Fruit fly (Drosophila melanogaster): ENCODE measurements around the gene Cyp313a5.

The Cyp313a5 gene

dm6 chr3R:12259819-12260218 is 25.3 kb upstream of the Cyp313a5 start:
- TF ChIP-seq CG7101 (tag; optimal IDR thresholded peaks at IDR 0.05) (no peak), cnc (optimal IDR thresholded peaks at IDR 0.05) (no peak), bab1 (GFP tag; optimal IDR thresholded peaks at IDR 0.05) (no peak), cic (GFP tag; optimal IDR thresholded peaks at IDR 0.05) (no peak), Clk (GFP tag; optimal IDR thresholded peaks at IDR 0.05) (no peak), CG5204 (GFP tag; optimal IDR thresholded peaks at IDR 0.05) (no peak)

DNA sequence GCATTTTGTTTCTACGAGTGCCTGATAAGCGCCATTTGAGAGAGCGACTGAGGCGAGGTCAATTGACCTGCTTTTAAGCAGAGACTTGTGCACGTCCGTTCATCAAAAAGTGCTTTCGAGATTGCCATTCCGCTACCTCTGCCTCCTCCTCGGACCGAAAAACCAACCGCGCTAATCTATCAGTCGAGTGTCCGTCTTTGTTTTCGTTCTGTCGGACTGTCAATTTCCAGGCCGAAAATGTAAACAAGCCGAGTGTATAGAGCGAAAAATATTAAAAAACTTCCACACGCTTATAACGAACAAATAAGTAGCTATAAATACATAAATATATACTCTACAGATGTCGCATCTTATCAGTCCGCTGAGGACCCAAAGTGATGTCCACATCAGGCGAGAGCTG is 24.5 kb upstream of the Cyp313a5 start:
- TF ChIP-seq tj (GFP tag; optimal IDR thresholded peaks at IDR 0.05) (no peak), CG12768 (GFP tag; optimal IDR thresholded peaks at IDR 0.05) (no peak), cnc (optimal IDR thresholded peaks at IDR 0.05) (no peak), ovo (GFP tag; optimal IDR thresholded peaks at IDR 0.05) (no peak), toe (GFP tag; optimal IDR thresholded peaks at IDR 0.05) (no peak), bab1 (GFP tag; optimal IDR thresholded peaks at IDR 0.05) (no peak), CG7045 (GFP tag; optimal IDR thresholded peaks at IDR 0.05) (no peak), CG5204 (GFP tag; optimal IDR thresholded peaks at IDR 0.05) (no peak), kay (GFP tag; ENCODE audit: borderline replicate concordance) (no peak), Mnt (GFP tag; optimal IDR thresholded peaks at IDR 0.05) (no peak), CG33017 (tag; optimal IDR thresholded peaks at IDR 0.05) (no peak), CG1620 (GFP tag; optimal IDR thresholded peaks at IDR 0.05) (no peak), CG11617 (GFP tag; optimal IDR thresholded peaks at IDR 0.05) (no peak), pad (GFP tag; optimal IDR thresholded peaks at IDR 0.05) (no peak), CG7101 (tag; optimal IDR thresholded peaks at IDR 0.05) (no peak), Crg-1 (GFP tag; optimal IDR thresholded peaks at IDR 0.05) (no peak), cic (GFP tag; optimal IDR thresholded peaks at IDR 0.05) (no peak), Clk (GFP tag; optimal IDR thresholded peaks at IDR 0.05) (no peak), CG14711 (tag; optimal IDR thresholded peaks at IDR 0.05) (no peak)

DNA sequence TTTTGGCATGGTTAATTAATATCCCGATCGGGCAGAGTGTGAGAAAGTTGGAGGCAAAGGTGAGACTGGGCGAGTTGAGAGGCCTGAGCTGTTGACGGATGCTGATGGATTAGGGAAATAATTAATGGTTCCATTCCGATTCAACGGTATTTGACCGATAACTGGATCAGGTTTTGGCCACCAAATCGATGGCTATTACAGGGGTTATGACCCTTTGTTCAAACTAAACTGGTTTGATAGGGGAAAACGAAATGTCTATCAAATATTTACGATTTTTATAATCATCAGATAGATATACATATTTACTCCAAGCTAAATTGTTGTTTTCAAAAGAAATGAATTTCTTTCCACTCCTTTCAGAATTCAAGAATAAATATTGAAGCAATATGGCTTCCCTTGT is 24.0 kb upstream of the Cyp313a5 start, which contains the start of the genes CG44037 and svp:
Gene CG44037 (plus strand): TSS at position 301 of the 400 bp plus-strand sequence.
Gene svp (plus strand): TSS at position 301 of the 400 bp plus-strand sequence.
- no peak for TF ChIP-seq kay (GFP tag; ENCODE audit: borderline replicate concordance)
- no peak for TF ChIP-seq Clk (GFP tag; optimal IDR thresholded peaks at IDR 0.05)
- TF ChIP-seq pad (GFP tag; optimal IDR thresholded peaks at IDR 0.05): no peak
- TF ChIP-seq CG7045 (GFP tag; optimal IDR thresholded peaks at IDR 0.05): no peak
- no peak for TF ChIP-seq cnc (optimal IDR thresholded peaks at IDR 0.05)
- TF ChIP-seq cic (GFP tag; optimal IDR thresholded peaks at IDR 0.05): no peak
- TF ChIP-seq toe (GFP tag; optimal IDR thresholded peaks at IDR 0.05): no peak
- no peak for TF ChIP-seq CG1620 (GFP tag; optimal IDR thresholded peaks at IDR 0.05)
- TF ChIP-seq Mnt (GFP tag; optimal IDR thresholded peaks at IDR 0.05): no peak
- no peak for TF ChIP-seq Crg-1 (GFP tag; optimal IDR thresholded peaks at IDR 0.05)

DNA sequence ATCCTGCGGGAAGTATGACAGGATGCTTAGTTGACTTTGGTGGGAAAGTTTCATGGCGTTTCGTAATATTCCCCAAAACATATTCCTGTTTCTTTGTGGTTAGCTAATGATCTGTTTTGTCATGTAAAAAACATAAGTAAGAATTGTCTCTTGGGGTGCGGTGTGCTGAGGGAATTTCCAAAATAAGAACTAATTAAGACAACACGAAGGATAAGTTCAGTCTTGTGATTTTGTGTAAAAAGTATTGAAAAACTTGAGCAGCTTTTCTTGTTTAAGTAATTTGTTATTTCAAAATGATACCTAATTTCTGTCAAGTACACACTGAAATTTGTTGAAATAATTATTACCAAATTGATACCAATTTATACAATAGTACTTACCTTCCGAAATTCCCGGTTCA is 19.4 kb upstream of the Cyp313a5 start, which contains the start of gene CG3942:
Gene CG3942 (plus strand): TSS at position 301 of the 400 bp plus-strand sequence.
- no peak for TF ChIP-seq cic (GFP tag; optimal IDR thresholded peaks at IDR 0.05)

DNA sequence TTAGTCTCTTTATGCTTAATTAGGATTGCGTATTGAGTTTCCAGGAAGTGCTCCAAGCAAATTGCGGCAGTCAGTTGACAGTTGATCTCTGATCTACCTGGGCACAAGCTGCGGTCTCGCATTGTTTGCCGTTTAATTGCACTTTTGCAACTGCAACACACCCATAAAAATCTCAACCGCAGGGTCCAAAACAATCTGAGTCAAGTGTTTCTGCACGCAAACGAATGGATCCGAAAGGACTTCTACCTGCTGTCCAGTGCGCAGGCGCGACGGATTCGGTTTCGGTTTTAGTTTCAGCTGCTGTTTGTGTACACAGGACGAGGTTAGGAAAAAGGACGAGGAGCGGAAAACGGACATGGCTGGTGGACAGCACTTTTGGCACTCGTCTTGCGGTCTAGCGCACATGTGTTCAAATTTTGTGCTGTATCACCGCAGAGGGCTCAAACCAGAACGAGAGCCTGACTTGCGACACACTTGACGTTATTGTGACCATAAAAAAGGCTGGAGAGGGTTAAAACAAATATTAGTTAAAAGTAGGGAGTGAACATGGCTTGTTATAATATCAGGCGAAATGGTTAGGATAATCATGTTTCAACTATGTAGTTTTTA is 18.1 kb upstream of the Cyp313a5 start:
- TF ChIP-seq CG12768 (GFP tag; optimal IDR thresholded peaks at IDR 0.05) (no peak), Mnt (GFP tag; optimal IDR thresholded peaks at IDR 0.05) (no peak), CG7045 (GFP tag; optimal IDR thresholded peaks at IDR 0.05) (no peak), cnc (optimal IDR thresholded peaks at IDR 0.05) (no peak), kay (GFP tag; ENCODE audit: borderline replicate concordance) (no peak), pad (GFP tag; optimal IDR thresholded peaks at IDR 0.05) (no peak), toe (GFP tag; optimal IDR thresholded peaks at IDR 0.05) (no peak), cic (GFP tag; optimal IDR thresholded peaks at IDR 0.05) (no peak), CG1620 (GFP tag; optimal IDR thresholded peaks at IDR 0.05) (no peak), CG5204 (GFP tag; optimal IDR thresholded peaks at IDR 0.05) (no peak), CG11617 (GFP tag; optimal IDR thresholded peaks at IDR 0.05) (no peak), Hr96 (GFP tag; optimal IDR thresholded peaks at IDR 0.05) (no peak), bab1 (GFP tag; optimal IDR thresholded peaks at IDR 0.05) (no peak), Crg-1 (GFP tag; optimal IDR thresholded peaks at IDR 0.05) (no peak), Clk (GFP tag; optimal IDR thresholded peaks at IDR 0.05) (no peak), tj (GFP tag; optimal IDR thresholded peaks at IDR 0.05) (no peak), CG33017 (tag; optimal IDR thresholded peaks at IDR 0.05) (no peak), CG7101 (tag; optimal IDR thresholded peaks at IDR 0.05) (no peak)

DNA sequence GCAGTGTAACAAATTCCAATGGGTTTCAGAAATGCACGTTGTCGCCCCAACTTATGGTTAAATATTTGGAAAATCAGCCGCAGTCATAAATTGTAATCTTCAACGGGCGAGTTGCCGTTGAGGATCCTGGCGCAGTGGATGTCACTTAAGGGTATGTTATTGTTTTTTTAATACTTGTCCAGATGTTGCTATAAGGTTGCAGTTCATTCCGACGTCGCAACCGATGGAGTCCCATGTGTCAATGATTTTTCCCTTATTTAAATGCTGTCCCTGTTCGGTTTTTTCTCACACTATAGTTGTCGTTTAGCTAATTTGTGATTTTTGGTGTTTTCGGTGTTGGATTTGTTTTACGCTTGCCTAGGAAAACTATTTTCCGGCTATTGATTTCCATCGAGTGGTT is 17.1 kb upstream of the Cyp313a5 start:
- TF ChIP-seq Crg-1 (GFP tag; optimal IDR thresholded peaks at IDR 0.05): no peak

DNA sequence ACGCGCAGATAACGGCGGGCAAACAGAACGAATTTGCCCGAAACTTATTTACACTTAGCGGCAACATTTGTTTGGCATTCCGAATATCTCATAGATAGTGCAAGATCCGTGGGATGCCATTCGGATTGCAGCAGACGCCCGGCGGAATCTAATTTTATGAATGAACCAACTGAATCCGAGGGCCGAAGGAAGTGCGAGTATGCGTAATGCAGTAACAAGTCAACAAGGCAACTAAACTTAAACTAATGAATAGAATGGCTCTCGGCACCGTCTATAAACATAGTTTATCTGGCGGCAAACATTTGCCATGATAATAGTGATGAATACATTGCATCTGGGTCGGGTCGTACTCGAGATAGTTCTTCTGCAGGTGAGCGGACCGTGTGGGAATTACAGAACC is 15.7 kb upstream of the Cyp313a5 start:
- TF ChIP-seq cnc (optimal IDR thresholded peaks at IDR 0.05) (no peak), Mnt (GFP tag; optimal IDR thresholded peaks at IDR 0.05) (no peak), kay (GFP tag; ENCODE audit: borderline replicate concordance) (no peak), Clk (GFP tag; optimal IDR thresholded peaks at IDR 0.05) (no peak)

- no peak for TF ChIP-seq Mnt (GFP tag; optimal IDR thresholded peaks at IDR 0.05)
- TF ChIP-seq Hr96 (GFP tag; optimal IDR thresholded peaks at IDR 0.05): no peak
- TF ChIP-seq ovo (GFP tag; optimal IDR thresholded peaks at IDR 0.05): no peak
- no peak for TF ChIP-seq Clk (GFP tag; optimal IDR thresholded peaks at IDR 0.05)
- TF ChIP-seq CG7045 (GFP tag; optimal IDR thresholded peaks at IDR 0.05): no peak
- no peak for TF ChIP-seq CG1620 (GFP tag; optimal IDR thresholded peaks at IDR 0.05)
- no peak for TF ChIP-seq CG14711 (tag; optimal IDR thresholded peaks at IDR 0.05)
- TF ChIP-seq pad (GFP tag; optimal IDR thresholded peaks at IDR 0.05): no peak
- TF ChIP-seq cnc (optimal IDR thresholded peaks at IDR 0.05): no peak
- no peak for TF ChIP-seq CG7101 (tag; optimal IDR thresholded peaks at IDR 0.05)
- no peak for TF ChIP-seq toe (GFP tag; optimal IDR thresholded peaks at IDR 0.05)
Measured at dm6 chr3R:12248243-12248642, 13.8 kb upstream of the Cyp313a5 start.
